Worm (Caenorhabditis elegans): ENCODE results near the gene glb-5.

The glb-5 gene

ce11 chrV:5558590-5558989 lies at the start of gene glb-5:
Gene glb-5, plus strand, starts transcription at chrV:5558890.
- TF ChIP-seq med-1 (GFP tag; optimal IDR thresholded peaks at IDR 0.05; ENCODE audit: insufficient read depth) (no peak), ref-1 (GFP tag; conservative IDR thresholded peaks at IDR 0.05) (no peak), klf-2 (GFP tag; conservative IDR thresholded peaks at IDR 0.05) (no peak), cog-1 (tag; optimal IDR thresholded peaks at IDR 0.05) (no peak), ztf-29 (GFP tag; IDR thresholded peaks at IDR 0.05) (no peak), flt-1 (GFP tag; IDR thresholded peaks at IDR 0.05) (no peak), tab-1 (GFP tag; IDR thresholded peaks at IDR 0.05) (no peak), ztf-23 (GFP tag; IDR thresholded peaks at IDR 0.05) (no peak), T22C8.4 (GFP tag; IDR thresholded peaks at IDR 0.05) (no peak)

DNA sequence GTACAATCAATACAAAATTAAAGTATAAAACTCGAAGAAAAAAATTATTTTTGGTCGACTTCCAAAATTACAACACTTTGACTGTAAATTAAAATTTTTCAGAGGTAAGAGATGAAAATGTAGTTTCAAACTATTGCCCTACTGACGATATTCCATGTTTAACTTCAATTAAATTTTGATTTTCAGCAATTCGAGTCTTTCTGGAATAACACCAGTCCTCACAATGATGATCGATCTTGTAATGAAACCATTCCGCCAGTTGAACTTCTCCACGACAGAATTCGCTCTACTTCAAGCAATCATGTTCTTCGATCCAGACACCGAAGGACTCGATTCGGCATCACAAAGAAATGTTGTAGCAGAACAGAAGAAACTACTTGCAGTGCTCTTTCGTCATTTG lies 49.6 kb upstream of the glb-5 start:
- TF ChIP-seq T22C8.4 (GFP tag; IDR thresholded peaks at IDR 0.05) (no peak), tab-1 (GFP tag; IDR thresholded peaks at IDR 0.05) (no peak), ref-1 (GFP tag; conservative IDR thresholded peaks at IDR 0.05) (no peak), klf-2 (GFP tag; conservative IDR thresholded peaks at IDR 0.05) (no peak), ztf-29 (GFP tag; IDR thresholded peaks at IDR 0.05) (no peak), ztf-23 (GFP tag; IDR thresholded peaks at IDR 0.05) (no peak), cog-1 (tag; optimal IDR thresholded peaks at IDR 0.05) (no peak), flt-1 (GFP tag; IDR thresholded peaks at IDR 0.05) (no peak), med-1 (GFP tag; optimal IDR thresholded peaks at IDR 0.05; ENCODE audit: insufficient read depth) (no peak)

DNA sequence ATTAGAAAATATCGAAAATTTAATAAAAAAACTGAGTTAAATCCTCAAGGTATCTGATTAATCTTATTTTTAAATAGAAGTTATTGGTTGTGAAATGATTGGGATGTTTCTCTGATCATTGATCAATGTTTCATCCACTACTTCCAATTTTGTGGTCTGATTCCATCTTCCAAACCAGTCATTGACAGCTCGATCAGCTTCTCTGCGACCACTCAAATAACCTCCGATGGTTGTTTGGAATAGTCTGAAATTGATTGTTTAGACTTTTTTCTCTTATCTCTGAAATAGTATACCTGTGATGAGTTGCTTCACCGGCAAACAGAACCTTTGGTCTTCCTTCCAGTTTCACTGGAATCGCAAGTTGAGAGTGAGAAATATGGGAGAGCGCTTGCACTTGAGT lies 48.7 kb upstream of the glb-5 start:
- TF ChIP-seq T22C8.4 (GFP tag; IDR thresholded peaks at IDR 0.05): no peak
- no peak for TF ChIP-seq klf-2 (GFP tag; conservative IDR thresholded peaks at IDR 0.05)
- TF ChIP-seq tab-1 (GFP tag; IDR thresholded peaks at IDR 0.05): no peak
- no peak for TF ChIP-seq ztf-29 (GFP tag; IDR thresholded peaks at IDR 0.05)
- no peak for TF ChIP-seq ztf-23 (GFP tag; IDR thresholded peaks at IDR 0.05)
- TF ChIP-seq cog-1 (tag; optimal IDR thresholded peaks at IDR 0.05): no peak
- no peak for TF ChIP-seq ref-1 (GFP tag; conservative IDR thresholded peaks at IDR 0.05)
- TF ChIP-seq med-1 (GFP tag; optimal IDR thresholded peaks at IDR 0.05; ENCODE audit: insufficient read depth): no peak
- no peak for TF ChIP-seq flt-1 (GFP tag; IDR thresholded peaks at IDR 0.05)

DNA sequence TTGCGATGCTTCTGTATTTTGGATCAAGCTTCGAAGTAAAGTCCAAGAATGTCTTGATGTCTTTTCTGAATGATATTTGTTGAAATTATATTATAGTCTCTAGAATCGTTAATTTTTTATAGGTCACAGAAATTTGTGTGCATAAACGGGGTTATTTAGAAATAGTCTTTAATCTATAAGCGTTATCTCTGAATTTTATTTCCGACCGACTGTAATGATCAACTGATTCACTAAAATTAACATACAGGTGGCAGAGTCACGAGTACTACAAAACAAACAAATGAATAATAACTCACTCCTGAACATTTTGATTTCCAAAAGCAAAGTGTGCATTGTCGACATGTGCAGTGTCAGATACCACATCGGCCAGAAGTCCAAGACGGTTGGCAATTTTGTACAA lies 47.0 kb upstream of the glb-5 start:
- TF ChIP-seq flt-1 (GFP tag; IDR thresholded peaks at IDR 0.05) (no peak), T22C8.4 (GFP tag; IDR thresholded peaks at IDR 0.05) (no peak), med-1 (GFP tag; optimal IDR thresholded peaks at IDR 0.05; ENCODE audit: insufficient read depth) (no peak), klf-2 (GFP tag; conservative IDR thresholded peaks at IDR 0.05) (no peak), ztf-29 (GFP tag; IDR thresholded peaks at IDR 0.05) (no peak), ztf-23 (GFP tag; IDR thresholded peaks at IDR 0.05) (no peak), ref-1 (GFP tag; conservative IDR thresholded peaks at IDR 0.05) (no peak), tab-1 (GFP tag; IDR thresholded peaks at IDR 0.05) (no peak), cog-1 (tag; optimal IDR thresholded peaks at IDR 0.05) (no peak)

DNA sequence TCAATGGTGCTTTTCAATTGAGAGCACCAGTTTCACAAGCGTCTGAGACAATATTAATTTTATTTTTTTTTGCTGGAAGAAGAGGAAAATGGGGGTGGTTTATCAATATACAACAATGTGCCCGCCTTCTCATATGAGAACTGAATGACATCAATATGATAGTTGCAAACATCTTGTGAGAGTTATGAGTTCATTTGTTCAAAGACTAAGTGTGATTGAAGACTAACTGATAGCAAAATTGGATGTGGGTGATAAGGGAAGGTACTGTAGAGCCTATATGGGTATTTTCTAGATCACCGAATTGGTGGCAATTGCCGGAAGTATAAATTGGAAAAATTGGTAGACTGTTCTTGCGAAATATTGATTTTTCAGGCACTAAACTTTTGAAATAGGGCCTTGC lies 46.1 kb upstream of the glb-5 start:
- no peak for TF ChIP-seq ref-1 (GFP tag; conservative IDR thresholded peaks at IDR 0.05)
- TF ChIP-seq flt-1 (GFP tag; IDR thresholded peaks at IDR 0.05): no peak
- TF ChIP-seq ztf-29 (GFP tag; IDR thresholded peaks at IDR 0.05): no peak
- no peak for TF ChIP-seq ztf-23 (GFP tag; IDR thresholded peaks at IDR 0.05)
- no peak for TF ChIP-seq klf-2 (GFP tag; conservative IDR thresholded peaks at IDR 0.05)
- no peak for TF ChIP-seq med-1 (GFP tag; optimal IDR thresholded peaks at IDR 0.05; ENCODE audit: insufficient read depth)
- TF ChIP-seq T22C8.4 (GFP tag; IDR thresholded peaks at IDR 0.05): no peak

- no peak for TF ChIP-seq klf-2 (GFP tag; conservative IDR thresholded peaks at IDR 0.05)
- no peak for TF ChIP-seq ref-1 (GFP tag; conservative IDR thresholded peaks at IDR 0.05)
- TF ChIP-seq med-1 (GFP tag; optimal IDR thresholded peaks at IDR 0.05; ENCODE audit: insufficient read depth): no peak
- TF ChIP-seq T22C8.4 (GFP tag; IDR thresholded peaks at IDR 0.05): no peak
- TF ChIP-seq tab-1 (GFP tag; IDR thresholded peaks at IDR 0.05): no peak
- TF ChIP-seq flt-1 (GFP tag; IDR thresholded peaks at IDR 0.05): no peak
- TF ChIP-seq ztf-23 (GFP tag; IDR thresholded peaks at IDR 0.05): no peak
- no peak for TF ChIP-seq ztf-29 (GFP tag; IDR thresholded peaks at IDR 0.05)
- no peak for TF ChIP-seq cog-1 (tag; optimal IDR thresholded peaks at IDR 0.05)
Observed at ce11 chrV:5513630-5514378, 44.9 kb upstream of the glb-5 start, which contains the start of the genes hpo-15 and mms-19. Gene hpo-15, minus strand, starts transcription at chrV:5513830. Gene mms-19, plus strand, starts transcription at chrV:5514348.

- no peak for TF ChIP-seq ztf-23 (GFP tag; IDR thresholded peaks at IDR 0.05)
Observed at ce11 chrV:5521735-5522241, 36.9 kb upstream of the glb-5 start, which contains the start of gene hir-1. Gene hir-1, plus strand, starts transcription at chrV:5522139.

ce11 chrV:5523260-5523659 lies 35.4 kb upstream of the glb-5 start:
- no peak for TF ChIP-seq T22C8.4 (GFP tag; IDR thresholded peaks at IDR 0.05)
- TF ChIP-seq klf-2 (GFP tag; conservative IDR thresholded peaks at IDR 0.05): no peak
- TF ChIP-seq med-1 (GFP tag; optimal IDR thresholded peaks at IDR 0.05; ENCODE audit: insufficient read depth): no peak
- no peak for TF ChIP-seq ref-1 (GFP tag; conservative IDR thresholded peaks at IDR 0.05)
- no peak for TF ChIP-seq cog-1 (tag; optimal IDR thresholded peaks at IDR 0.05)

ce11 chrV:5525208-5525607 lies 33.5 kb upstream of the glb-5 start:
- TF ChIP-seq cog-1 (tag; optimal IDR thresholded peaks at IDR 0.05): no peak
- no peak for TF ChIP-seq ref-1 (GFP tag; conservative IDR thresholded peaks at IDR 0.05)
- no peak for TF ChIP-seq ztf-29 (GFP tag; IDR thresholded peaks at IDR 0.05)
- TF ChIP-seq ztf-23 (GFP tag; IDR thresholded peaks at IDR 0.05): no peak
- TF ChIP-seq T22C8.4 (GFP tag; IDR thresholded peaks at IDR 0.05): no peak
- TF ChIP-seq flt-1 (GFP tag; IDR thresholded peaks at IDR 0.05): no peak
- no peak for TF ChIP-seq tab-1 (GFP tag; IDR thresholded peaks at IDR 0.05)
- no peak for TF ChIP-seq med-1 (GFP tag; optimal IDR thresholded peaks at IDR 0.05; ENCODE audit: insufficient read depth)
- no peak for TF ChIP-seq klf-2 (GFP tag; conservative IDR thresholded peaks at IDR 0.05)

ce11 chrV:5527694-5528093 lies 31.0 kb upstream of the glb-5 start:
- no peak for TF ChIP-seq klf-2 (GFP tag; conservative IDR thresholded peaks at IDR 0.05)
- no peak for TF ChIP-seq T22C8.4 (GFP tag; IDR thresholded peaks at IDR 0.05)
- TF ChIP-seq med-1 (GFP tag; optimal IDR thresholded peaks at IDR 0.05; ENCODE audit: insufficient read depth): no peak
- TF ChIP-seq tab-1 (GFP tag; IDR thresholded peaks at IDR 0.05): no peak
- TF ChIP-seq ztf-29 (GFP tag; IDR thresholded peaks at IDR 0.05): no peak
- TF ChIP-seq cog-1 (tag; optimal IDR thresholded peaks at IDR 0.05): no peak
- no peak for TF ChIP-seq ref-1 (GFP tag; conservative IDR thresholded peaks at IDR 0.05)
- no peak for TF ChIP-seq ztf-23 (GFP tag; IDR thresholded peaks at IDR 0.05)
- no peak for TF ChIP-seq flt-1 (GFP tag; IDR thresholded peaks at IDR 0.05)

Data from whole organism, midembryonic.